Fruit fly (Drosophila melanogaster) S2 (cell line): ENCODE results near the gene CG5399.

ENCODE experiments used
- CG8478 ChIP-seq: fragments of >200 bp; optimal IDR thresholded peaks from 2 replicates; lab custom pipeline; 2018
- CTCF ChIP-seq, 2 experiments: fragments of >200 bp; optimal IDR thresholded peaks; 2 replicates each; lab custom pipeline; 2018

The CG5399 gene

dm6 chr3R:15668863-15669491 is 26.1 kb upstream of the CG5399 start:
- no peak for TF ChIP-seq CG8478
- no peak for TF ChIP-seq CTCF (optimal IDR thresholded peaks at IDR 0.05; lab: Kevin White, UChicago)

DNA sequence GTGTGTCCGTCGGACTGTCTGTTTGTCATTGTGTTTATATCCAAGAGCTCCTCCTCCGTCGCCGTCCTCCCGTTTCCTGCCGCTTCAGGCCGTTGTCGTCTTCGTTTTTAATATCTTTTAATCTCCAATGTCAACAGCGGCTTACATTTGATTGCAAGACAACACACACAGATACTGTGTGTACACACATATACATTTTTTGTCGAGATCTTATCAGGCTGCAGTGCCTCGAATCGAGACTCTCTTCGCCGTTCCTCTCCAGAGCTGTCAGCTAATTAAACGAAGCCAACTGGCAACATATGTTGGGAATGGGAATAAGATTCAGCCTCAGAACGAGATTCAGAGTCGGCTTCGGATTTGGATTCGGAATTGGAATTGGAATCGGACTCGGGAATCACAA is 24.5 kb upstream of the CG5399 start:
- TF ChIP-seq CTCF (optimal IDR thresholded peaks at IDR 0.05; lab: Kevin White, UChicago) (no peak), CG8478 (no peak)

- no peak for TF ChIP-seq CG8478
- no peak for TF ChIP-seq CTCF (optimal IDR thresholded peaks at IDR 0.05; lab: Kevin White, UChicago)
Measured at dm6 chr3R:15672302-15672701, 22.7 kb upstream of the CG5399 start.

DNA sequence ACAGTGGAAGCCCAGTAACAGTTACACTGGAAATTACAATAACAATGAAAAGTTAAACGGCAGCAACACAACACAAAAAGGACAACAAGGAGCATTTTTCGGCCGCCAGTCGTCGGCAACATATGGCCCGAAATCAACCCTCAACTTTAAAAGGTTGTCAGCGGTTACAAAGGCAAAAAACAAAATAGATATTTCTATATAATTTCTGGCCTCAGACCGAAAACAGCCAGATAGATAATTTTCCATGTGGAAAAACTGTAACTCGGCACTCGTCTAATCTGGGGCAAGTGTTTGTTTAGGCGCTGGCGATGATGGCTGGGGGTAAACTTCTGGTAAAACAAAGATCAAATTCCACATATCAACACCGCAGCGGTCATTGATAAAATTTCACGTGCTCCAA is 21.8 kb upstream of the CG5399 start:
- no peak for TF ChIP-seq CTCF (optimal IDR thresholded peaks at IDR 0.05; lab: Kevin White, UChicago)
- no peak for TF ChIP-seq CG8478

- TF ChIP-seq CG8478, result no peak
- TF ChIP-seq CTCF (optimal IDR thresholded peaks at IDR 0.05; lab: Kevin White, UChicago), result no peak
Measured at dm6 chr3R:15676186-15677073, 18.6 kb upstream of the CG5399 start.

DNA sequence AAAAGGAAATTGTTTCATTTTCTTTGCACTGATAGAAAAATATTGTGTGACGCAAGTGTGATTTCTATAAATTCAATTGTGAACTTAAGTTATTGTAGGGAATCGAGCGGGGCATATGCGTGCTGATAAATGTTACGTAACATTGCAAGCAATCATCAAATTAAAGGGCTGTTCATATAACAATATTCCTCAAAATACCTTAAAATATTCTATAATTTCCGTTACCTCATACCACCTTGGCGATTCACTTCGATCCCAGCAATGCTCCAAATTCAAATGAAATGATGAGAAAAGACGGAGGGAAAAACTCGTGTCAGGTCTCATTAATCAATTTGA is 18.0 kb upstream of the CG5399 start:
- TF ChIP-seq CG8478 (no peak), CTCF (optimal IDR thresholded peaks at IDR 0.05; lab: Kevin White, UChicago) (no peak)

- TF ChIP-seq CG8478 (no peak), CTCF (optimal IDR thresholded peaks at IDR 0.05; lab: Kevin White, UChicago) (no peak)
Measured at dm6 chr3R:15677550-15677973, 17.5 kb upstream of the CG5399 start.

DNA sequence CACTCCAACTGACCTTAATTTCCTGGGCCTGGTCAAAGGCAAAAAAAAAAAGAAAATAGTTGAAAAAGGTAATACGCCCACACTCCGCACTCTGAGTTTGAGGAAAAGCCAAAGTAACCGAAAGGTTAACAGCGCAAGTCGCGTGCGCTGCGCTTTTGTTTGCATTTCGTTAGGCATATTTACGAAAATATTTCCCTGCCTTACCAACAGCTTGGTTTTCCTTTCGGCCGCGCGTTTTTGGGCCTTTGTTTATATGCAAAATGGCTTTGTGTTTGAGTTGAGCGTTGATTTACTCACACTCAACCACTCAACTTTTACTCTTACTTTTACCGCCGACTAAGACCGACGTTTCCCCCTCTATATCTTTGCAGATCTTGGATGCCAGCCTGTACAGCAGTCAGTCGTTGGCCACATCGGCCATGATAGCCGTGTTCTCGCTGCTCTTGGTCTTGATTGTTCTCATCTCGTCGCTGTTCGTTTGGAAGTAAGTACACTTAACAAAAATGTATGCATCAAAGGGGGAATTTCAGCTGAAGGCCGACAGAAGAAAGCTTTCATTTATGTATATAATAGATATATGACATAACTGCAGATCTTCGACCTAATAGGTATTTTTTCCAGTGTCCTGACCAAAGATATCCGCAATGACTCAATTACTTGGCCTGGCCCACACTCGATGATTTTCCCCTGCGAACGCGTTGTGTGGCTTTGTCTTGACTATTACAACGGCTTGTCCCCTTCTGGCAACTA is 16.1 kb upstream of the CG5399 start:
- no peak for TF ChIP-seq CG8478
- no peak for TF ChIP-seq CTCF (optimal IDR thresholded peaks at IDR 0.05; lab: Kevin White, UChicago)

dm6 chr3R:15679989-15680388 is 15.1 kb upstream of the CG5399 start:
- TF ChIP-seq CTCF (optimal IDR thresholded peaks at IDR 0.05; lab: Kevin White, UChicago) (no peak), CG8478 (no peak)

- no peak for TF ChIP-seq CG8478
- TF ChIP-seq CTCF (optimal IDR thresholded peaks at IDR 0.05; lab: Kevin White, UChicago), result no peak
Measured at dm6 chr3R:15680666-15681065, 14.4 kb upstream of the CG5399 start.

DNA sequence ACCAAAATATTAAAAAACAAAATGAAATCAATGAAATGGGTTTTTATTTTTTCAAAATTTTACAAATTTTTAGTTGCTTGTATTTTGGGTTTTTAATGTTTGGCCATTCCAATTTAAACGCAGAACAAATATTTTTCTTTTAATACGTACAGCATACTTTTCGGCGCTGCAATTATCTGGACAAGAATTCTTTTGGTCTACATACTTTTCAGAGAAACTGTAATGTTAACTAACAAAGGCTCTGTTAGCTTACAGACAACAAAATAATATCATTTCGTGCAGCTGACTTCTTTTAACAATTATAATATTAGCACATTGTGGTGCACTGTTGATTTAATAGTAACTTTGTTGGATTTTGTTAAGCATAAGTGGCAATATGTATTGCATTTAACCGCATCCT is 6.6 kb upstream of the CG5399 start:
- TF ChIP-seq CG8478 (no peak), CTCF (optimal IDR thresholded peaks at IDR 0.05; lab: Kevin White, UChicago) (no peak)

DNA sequence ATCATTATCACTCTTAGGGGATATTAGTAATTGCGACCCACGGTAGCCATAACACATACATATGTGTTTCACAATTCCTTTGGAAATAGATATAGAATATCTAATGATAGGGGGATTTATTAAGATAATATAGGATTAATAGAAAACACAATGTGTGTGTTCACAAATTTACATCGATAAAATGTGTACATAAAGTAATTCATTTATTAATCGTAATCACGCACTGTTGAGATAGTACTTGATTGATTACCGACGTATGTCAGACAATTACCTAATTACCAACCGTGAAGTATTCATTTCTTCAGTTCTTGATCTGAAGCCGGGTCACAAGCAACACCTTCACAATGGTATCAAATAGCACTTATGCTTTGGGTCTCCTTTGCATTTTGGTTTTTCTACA is 2.3 kb upstream of the CG5399 start, which contains the start of gene CG31446:
Gene CG31446 (plus strand): TSS at position 301 of the 400 bp plus-strand sequence.
- TF ChIP-seq CG8478 (no peak), CTCF (optimal IDR thresholded peaks at IDR 0.05; lab: Kevin White, UChicago) (no peak)

- no peak for TF ChIP-seq CG8478
Measured at dm6 chr3R:15694332-15694731, 709 bp upstream of the CG5399 start.

DNA sequence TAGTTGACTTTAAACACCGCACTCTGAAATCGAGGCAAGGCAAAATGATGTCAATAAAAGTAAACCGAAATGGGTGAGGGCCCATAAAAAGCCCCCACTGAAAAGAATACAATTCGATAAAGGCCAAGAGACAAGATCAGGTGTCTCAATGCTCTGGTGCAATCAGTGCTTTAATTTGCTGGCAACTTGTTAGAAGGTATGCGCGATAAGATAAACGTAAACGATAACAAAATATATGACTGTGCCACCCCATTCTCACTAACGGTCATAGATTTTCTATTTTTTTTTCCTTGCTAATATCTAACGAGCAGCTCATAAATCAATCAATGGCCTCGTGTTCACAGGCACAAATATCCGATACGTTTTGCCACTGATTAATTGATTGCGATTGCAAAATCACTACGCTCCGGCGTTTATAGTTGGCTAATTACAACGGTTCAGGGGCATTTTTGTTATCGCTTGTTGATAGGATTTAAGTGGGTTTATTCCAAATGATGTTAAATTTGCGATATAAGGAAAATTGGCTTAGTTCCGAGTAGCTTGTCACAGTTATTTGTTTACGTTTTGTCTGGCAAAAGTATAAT is 1.5 kb downstream of the CG5399 start:
- TF ChIP-seq CTCF (optimal IDR thresholded peaks at IDR 0.05; lab: Kevin White, UChicago) (no peak), CG8478 (no peak)

dm6 chr3R:15700801-15701200 is 5.8 kb downstream of the CG5399 start:
- TF ChIP-seq CTCF (optimal IDR thresholded peaks at IDR 0.05; lab: Kevin White, UChicago) (no peak), CG8478 (no peak)

DNA sequence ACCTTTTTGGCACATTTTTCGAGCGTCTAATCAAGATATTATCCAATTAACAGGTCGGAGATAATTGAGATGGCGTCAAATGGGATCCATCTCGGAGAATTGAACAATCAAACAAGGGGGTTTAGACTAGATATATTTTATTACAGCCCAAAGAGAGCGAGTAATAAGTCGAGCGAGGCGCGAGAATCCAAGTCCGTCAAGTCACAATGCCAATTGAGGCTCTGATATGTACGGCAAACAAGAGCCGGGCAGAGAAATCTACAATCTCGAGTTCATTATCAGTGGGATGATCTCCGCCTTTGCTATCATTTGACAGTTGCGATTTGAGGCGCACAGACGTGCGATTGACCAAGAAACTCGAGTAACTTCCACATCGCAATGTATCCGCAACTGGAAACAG is 9.3 kb downstream of the CG5399 start, which contains the start of gene CG5404:
Gene CG5404 (plus strand): TSS at position 301 of the 400 bp plus-strand sequence.
- TF ChIP-seq CTCF (optimal IDR thresholded peaks at IDR 0.05; lab: Kevin White, UChicago) (no peak), CG8478 (no peak)
